Fruit fly (Drosophila melanogaster) whole organism, prepupa: ENCODE data around the gene CG13005.

Experiments used
- CG11294 ChIP-seq: fragments of 200-800 bp; sonication (Bioruptor generic); IDR thresholded peaks from 2 replicates; pipeline ENCODE4 v1.3.6; 2022; ENCODE audit warnings: missing biosample characterization, missing genetic modification characterization
- CG16779 ChIP-seq: fragments of 200-800 bp; sonication (Bioruptor generic); optimal IDR thresholded peaks from 3 replicates; lab custom pipeline; 2017; ENCODE audit warnings: missing biosample characterization, mild to moderate bottlenecking, missing genetic modification characterization
- CG32006 ChIP-seq: fragments of 200-800 bp; sonication (Bioruptor generic); optimal IDR thresholded peaks from 3 replicates; lab custom pipeline; 2017; ENCODE audit warnings: missing biosample characterization, mild to moderate bottlenecking, missing genetic modification characterization
- CG6792 ChIP-seq: fragments of 200-800 bp; sonication (Bioruptor generic); optimal IDR thresholded peaks from 3 replicates; lab custom pipeline; 2016; ENCODE audit warnings: missing biosample characterization, missing genetic modification characterization
- CG7368 ChIP-seq: fragments of 200-800 bp; sonication (Bioruptor generic); optimal IDR thresholded peaks from 3 replicates; lab custom pipeline; 2016; ENCODE audit warnings: missing biosample characterization, missing genetic modification characterization
- CG9139 ChIP-seq: fragments of 200-800 bp; sonication (Bioruptor generic); optimal IDR thresholded peaks from 3 replicates; lab custom pipeline; 2017; ENCODE audit warnings: missing biosample characterization, mild to moderate bottlenecking, missing genetic modification characterization
- OdsH ChIP-seq: fragments of 200-800 bp; sonication (Bioruptor generic); optimal IDR thresholded peaks from 3 replicates; lab custom pipeline; 2016; ENCODE audit warnings: missing biosample characterization, missing genetic modification characterization
- Sox102F ChIP-seq: fragments of 200-800 bp; sonication (Bioruptor generic); optimal IDR thresholded peaks from 2 replicates; lab custom pipeline; 2016; ENCODE audit warnings: missing biosample characterization, mild to moderate bottlenecking, missing genetic modification characterization
- Sox14 ChIP-seq: fragments of 200-800 bp; sonication (Bioruptor generic); optimal IDR thresholded peaks from 3 replicates; lab custom pipeline; 2016; ENCODE audit warnings: missing biosample characterization, missing genetic modification characterization
- dac ChIP-seq: fragments of 200-800 bp; sonication (Bioruptor generic); optimal IDR thresholded peaks from 2 replicates; lab custom pipeline; 2017; ENCODE audit warnings: missing biosample characterization, mild to moderate bottlenecking, missing genetic modification characterization
- fkh ChIP-seq: fragments of 200-800 bp; sonication (Bioruptor generic); optimal IDR thresholded peaks from 3 replicates; lab custom pipeline; 2017; ENCODE audit warnings: missing biosample characterization, mild to moderate bottlenecking, missing genetic modification characterization, moderate library complexity
- topi ChIP-seq: fragments of 200-800 bp; sonication (Bioruptor generic); optimal IDR thresholded peaks from 3 replicates; lab custom pipeline; 2016; ENCODE audit warnings: missing biosample characterization, missing genetic modification characterization

DNA sequence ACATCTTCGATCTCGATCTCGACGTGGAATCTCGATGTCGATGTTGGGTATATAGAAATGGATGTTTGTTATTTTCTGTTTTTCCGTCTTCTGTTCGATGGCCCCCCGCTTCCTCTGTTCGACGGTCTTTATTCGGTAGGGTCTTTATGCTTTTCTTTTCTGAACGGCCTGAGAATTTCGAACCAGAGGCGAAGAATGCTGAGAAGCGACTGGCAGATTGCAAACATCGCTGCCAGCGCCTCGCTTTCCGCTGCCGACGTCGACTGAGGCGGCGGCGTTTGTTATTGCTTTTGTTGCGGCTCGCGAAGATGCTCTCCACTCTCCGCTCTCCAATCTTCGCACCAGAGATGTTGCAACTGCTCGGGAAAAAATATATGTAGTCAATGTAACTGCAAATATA is 31.9 kb downstream of the CG13005 start, which contains the start of the genes CG13004 and CG46306:
- TF ChIP-seq CG11294 (GFP tag; lab: Robert Waterston, UW), result no peak
- TF ChIP-seq OdsH (GFP tag; lab: Kevin White, UChicago), result no peak
- no peak for TF ChIP-seq fkh (GFP tag; lab: Kevin White, UChicago)
- no peak for TF ChIP-seq Sox102F (GFP tag; lab: Kevin White, UChicago)
- TF ChIP-seq topi, result no peak
- no peak for TF ChIP-seq dac (GFP tag; lab: Kevin White, UChicago)
- TF ChIP-seq CG16779, result no peak
- no peak for TF ChIP-seq CG9139 (GFP tag; lab: Kevin White, UChicago)
- TF ChIP-seq CG32006 (GFP tag; lab: Kevin White, UChicago), result no peak
- TF ChIP-seq Sox14 (GFP tag; lab: Kevin White, UChicago), result no peak
- TF ChIP-seq CG6792 (GFP tag; lab: Kevin White, UChicago), result no peak
- no peak for TF ChIP-seq CG7368
